Worm (Caenorhabditis elegans) whole organism, L4 larva: Measurements from ENCODE around the gene B0252.8.

Experiments used
- T20F7.1 ChIP-seq: fragments of 200-800 bp; sonication (Bioruptor generic); optimal IDR thresholded peaks from 2 replicates; lab custom pipeline; 2018; ENCODE audit warnings: mild to moderate bottlenecking, missing genetic modification characterization, missing compliant biosample characterization
- ZK337.2 ChIP-seq: fragments of 200-800 bp; sonication (Bioruptor generic); IDR thresholded peaks from 2 replicates; pipeline ENCODE4 v1.3.6; 2022; ENCODE audit warnings: missing genetic modification reagents, missing genetic modification characterization, missing compliant biosample characterization
- ceh-28 ChIP-seq: fragments of 150-350 bp; optimal IDR thresholded peaks from 2 replicates; lab custom pipeline; 2014; ENCODE audit warnings: missing biosample characterization, missing genetic modification reagents, missing genetic modification characterization
- lsy-2 ChIP-seq, 2 experiments: fragments of 150-350 bp in 1 of 2; sonication (generic microtip) in 1 of 2; optimal IDR thresholded peaks; 2 replicates each; lab custom pipeline; 2014 to 2017; ENCODE audit warnings: missing biosample characterization in 2 of 2, missing genetic modification characterization in 2 of 2
- nhr-11 ChIP-seq: fragments of 150-350 bp; optimal IDR thresholded peaks from 2 replicates; lab custom pipeline; 2014; ENCODE audit warnings: missing biosample characterization, missing genetic modification characterization
- nhr-28 ChIP-seq: fragments of 150-350 bp; optimal IDR thresholded peaks from 2 replicates; lab custom pipeline; 2014; ENCODE audit warnings: missing biosample characterization, missing genetic modification characterization
- saeg-2 ChIP-seq: fragments of 200-800 bp; sonication (Bioruptor generic); IDR thresholded peaks from 2 replicates; pipeline ENCODE4 v1.3.6; 2022; ENCODE audit warnings: missing genetic modification reagents, missing genetic modification characterization, missing compliant biosample characterization
- snpc-1.2 ChIP-seq: fragments of 200-800 bp; sonication (Bioruptor generic); IDR thresholded peaks from 2 replicates; pipeline ENCODE4 v1.3.6; 2022; ENCODE audit warnings: missing genetic modification reagents, missing genetic modification characterization, missing compliant biosample characterization
- snpc-4 ChIP-seq: fragments of 150-350 bp; optimal IDR thresholded peaks from 2 replicates; lab custom pipeline; 2014; ENCODE audit warnings: missing biosample characterization, missing genetic modification characterization
- spr-3 ChIP-seq: fragments of 200-800 bp; sonication (Bioruptor generic); optimal IDR thresholded peaks from 2 replicates; lab custom pipeline; 2018; ENCODE audit warnings: mild to moderate bottlenecking, missing genetic modification characterization, missing compliant biosample characterization

ce11 chrII:6877881-6878280 lies 38.1 kb upstream of the B0252.8 start:
- TF ChIP-seq snpc-4 (tag; lab: Kevin White, UChicago) (no peak), ZK337.2 (GFP tag; lab: Robert Waterston, UW) (no peak), nhr-11 (tag; lab: Kevin White, UChicago) (no peak), spr-3 (GFP tag; lab: Kevin White, UChicago) (no peak), T20F7.1 (GFP tag; lab: Kevin White, UChicago) (no peak), saeg-2 (GFP tag; lab: Robert Waterston, UW) (no peak), lsy-2 (tag; optimal IDR thresholded peaks at IDR 0.05; lab: Kevin White, UChicago) (no peak), snpc-1.2 (GFP tag; lab: Robert Waterston, UW) (no peak), nhr-28 (tag; lab: Kevin White, UChicago) (peak; percentile 26), ceh-28 (tag; lab: Kevin White, UChicago) (no peak)
